In the genomic region with DNA sequence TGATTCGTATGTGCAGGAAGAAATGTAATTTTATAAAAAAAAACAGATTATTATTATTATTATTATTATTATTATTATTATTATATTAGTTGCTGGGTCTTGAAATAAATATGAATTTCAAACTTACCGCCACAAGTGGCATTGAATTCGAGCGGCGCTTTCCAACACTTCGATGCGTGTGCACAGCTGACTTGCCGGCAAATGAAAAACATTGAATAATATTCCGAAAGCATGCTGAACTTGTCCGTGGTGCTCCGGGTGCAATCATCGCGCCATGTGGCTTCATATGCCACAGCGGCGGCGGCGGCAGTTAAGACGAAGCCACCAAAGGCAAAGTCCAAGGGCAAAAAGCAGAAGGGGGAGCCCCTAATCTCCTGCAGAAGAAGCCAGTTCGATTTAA, we compare ENCODE assay signal across 1 fruit fly cellular context.
A peak's percentile ranks its signal among the peaks of the same experiment; 100 is the strongest.
TF ChIP-seq lines count a peak whose summit lies in the region.

A gene (plus strand): TSS at position 180 of the 400 bp plus-strand sequence.

TF ChIP-seq in whole organism, embryonic, 481 proteins besides CTCF, POLR2A, EP300 and RAD21 (continued from another document):
- no peak for TF ChIP-seq otp (GFP tag; IDR thresholded peaks at IDR 0.05; lab: Robert Waterston, UW)
- no peak for TF ChIP-seq CG3838 (GFP tag; optimal IDR thresholded peaks at IDR 0.05; lab: Kevin White, UChicago)
- TF ChIP-seq CG8281 (tag; optimal IDR thresholded peaks at IDR 0.05; lab: Kevin White, UChicago): no peak
- no peak for TF ChIP-seq shn (GFP tag; optimal IDR thresholded peaks at IDR 0.05; lab: Kevin White, UChicago)
- no peak for TF ChIP-seq CG17612 (GFP tag; IDR thresholded peaks at IDR 0.05; lab: Robert Waterston, UW)
- TF ChIP-seq stwl (tag; optimal IDR thresholded peaks at IDR 0.05; lab: Kevin White, UChicago): no peak
- TF ChIP-seq CG14667 (GFP tag; IDR thresholded peaks at IDR 0.05; lab: Robert Waterston, UW): no peak
- TF ChIP-seq CG2129 (GFP tag; IDR thresholded peaks at IDR 0.05; lab: Robert Waterston, UW; ENCODE audit: partially characterized antibody): no peak
- no peak for TF ChIP-seq inv (GFP tag; IDR thresholded peaks at IDR 0.05; lab: Robert Waterston, UW; ENCODE audit: partially characterized antibody)
- TF ChIP-seq vnd (GFP tag; IDR thresholded peaks at IDR 0.05; lab: Robert Waterston, UW; ENCODE audit: partially characterized antibody): no peak
- TF ChIP-seq phol (tag; optimal IDR thresholded peaks at IDR 0.05; lab: Kevin White, UChicago): no peak
- TF ChIP-seq E2f2 (GFP tag; IDR thresholded peaks at IDR 0.05; lab: Robert Waterston, UW): peak; percentile 93
- 0 out of 4 replicates have a peak, but pooled peaks have one; percentile 6 for TF ChIP-seq chinmo (GFP tag; IDR thresholded peaks at IDR 0.05; lab: Robert Waterston, UW; ENCODE audit: partially characterized antibody)
- TF ChIP-seq CG2120 (GFP tag; optimal IDR thresholded peaks at IDR 0.05; lab: Kevin White, UChicago): peak; percentile 1
- TF ChIP-seq zfh2 (GFP tag; optimal IDR thresholded peaks at IDR 0.05; lab: Kevin White, UChicago): no peak
- TF ChIP-seq CG7357 (GFP tag; IDR thresholded peaks at IDR 0.05; lab: Robert Waterston, UW): no peak
TF ChIP-seq in whole organism, embryonic: peak in this region for 15.
